Worm (Caenorhabditis elegans) whole organism, L4 larva: ENCODE measurements around the gene mtcu-2.

ENCODE experiments used
- F44E2.7 ChIP-seq: fragments of 200-800 bp; sonication (Bioruptor generic); IDR thresholded peaks from 2 replicates; pipeline ENCODE4 v2.1.2; 2022; ENCODE audit warnings: missing genetic modification characterization, missing compliant biosample characterization
- T20F7.1 ChIP-seq: fragments of 200-800 bp; sonication (Bioruptor generic); optimal IDR thresholded peaks from 2 replicates; lab custom pipeline; 2018; ENCODE audit warnings: mild to moderate bottlenecking, missing genetic modification characterization, missing compliant biosample characterization
- Y105C5A.15 ChIP-seq: fragments of 200-800 bp; sonication (Bioruptor generic); IDR thresholded peaks from 2 replicates; pipeline ENCODE4 v1.3.6; 2022; ENCODE audit warnings: missing genetic modification characterization, missing compliant biosample characterization
- ZK546.5 ChIP-seq, 2 experiments: sonication (generic microtip); optimal IDR thresholded peaks; 2 replicates each; lab custom pipeline; 2017; ENCODE audit warnings: missing biosample characterization in 2 of 2, missing genetic modification characterization in 2 of 2
- aha-1 ChIP-seq: fragments of 150-350 bp; peaks from one replicate; lab custom pipeline; 2014; ENCODE audit warnings: missing biosample characterization, missing genetic modification characterization
- aly-2 ChIP-seq: sonication (generic microtip); optimal IDR thresholded peaks from 2 replicates; lab custom pipeline; 2018; ENCODE audit warnings: missing biosample characterization, missing genetic modification characterization
- attf-4 ChIP-seq: sonication (generic microtip); optimal IDR thresholded peaks from 3 replicates; lab custom pipeline; 2017; ENCODE audit warnings: missing biosample characterization, missing genetic modification characterization
- ceh-32 ChIP-seq: sonication (generic microtip); optimal IDR thresholded peaks from 2 replicates; lab custom pipeline; 2016; ENCODE audit warnings: mild to moderate bottlenecking, missing genetic modification characterization, missing compliant biosample characterization; ENCODE audit not compliant: poor library complexity
- ceh-44 ChIP-seq: fragments of 200-800 bp; sonication (Bioruptor generic); IDR thresholded peaks from 2 replicates; pipeline ENCODE4 v1.3.6; 2022; ENCODE audit warnings: missing genetic modification reagents, missing genetic modification characterization, missing compliant biosample characterization
- ceh-62 ChIP-seq: sonication (generic microtip); optimal IDR thresholded peaks from 2 replicates; lab custom pipeline; 2017; ENCODE audit warnings: missing biosample characterization, missing genetic modification characterization
- cey-2 ChIP-seq: sonication (generic microtip); optimal IDR thresholded peaks from 3 replicates; lab custom pipeline; 2017; ENCODE audit warnings: missing genetic modification characterization, mild to moderate bottlenecking, missing compliant biosample characterization, antibody characterized with exemption, borderline replicate concordance; ENCODE audit not compliant: insufficient read depth
- dmd-8 ChIP-seq: fragments of 200-800 bp; sonication (Bioruptor generic); IDR thresholded peaks from 2 replicates; pipeline ENCODE4 v1.3.6; 2022; ENCODE audit warnings: missing genetic modification characterization, missing compliant biosample characterization
- dpl-1 ChIP-seq: fragments of 150-350 bp; optimal IDR thresholded peaks from 2 replicates; lab custom pipeline; 2014; ENCODE audit warnings: missing biosample characterization, missing genetic modification reagents, missing genetic modification characterization
- dve-1 ChIP-seq: sonication (generic microtip); optimal IDR thresholded peaks from 2 replicates; lab custom pipeline; 2017; ENCODE audit warnings: antibody characterized with exemption, mild to moderate bottlenecking, missing genetic modification characterization, missing compliant biosample characterization; ENCODE audit not compliant: insufficient read depth
- egl-43 ChIP-seq: fragments of 200-800 bp; sonication (Bioruptor generic); IDR thresholded peaks from 2 replicates; pipeline ENCODE4 v1.3.6; 2022; ENCODE audit warnings: missing genetic modification reagents, missing genetic modification characterization, missing compliant biosample characterization
- hif-1 ChIP-seq, 2 experiments: sonication (generic microtip); optimal IDR thresholded peaks; 2 replicates each; lab custom pipeline; 2016 to 2017; ENCODE audit warnings: missing compliant biosample characterization in 2 of 2, missing genetic modification characterization in 2 of 2, missing genetic modification reagents in 2 of 2, missing genotype in 2 of 2, mild to moderate bottlenecking in 1 of 2
- hlh-30 ChIP-seq: sonication (generic microtip); optimal IDR thresholded peaks from 2 replicates; lab custom pipeline; 2017; ENCODE audit warnings: antibody characterized with exemption, mild to moderate bottlenecking, missing genetic modification characterization, missing compliant biosample characterization; ENCODE audit not compliant: insufficient read depth
- hmg-1.1 ChIP-seq: fragments of 200-800 bp; sonication (Bioruptor generic); IDR thresholded peaks from 2 replicates; pipeline ENCODE4 v1.3.6; 2022; ENCODE audit warnings: missing genetic modification reagents, missing genetic modification characterization, missing compliant biosample characterization
- lin-1 ChIP-seq: fragments of 200-800 bp; sonication (Bioruptor generic); IDR thresholded peaks from 2 replicates; pipeline ENCODE4 v1.3.6; 2022; ENCODE audit warnings: missing genetic modification reagents, missing genetic modification characterization, missing compliant biosample characterization
- lin-13 ChIP-seq: fragments of 150-350 bp; optimal IDR thresholded peaks from 2 replicates; lab custom pipeline; 2014; ENCODE audit warnings: missing biosample characterization, missing genetic modification reagents, missing genetic modification characterization
- lin-29 ChIP-seq: fragments of 200-800 bp; sonication (Bioruptor generic); IDR thresholded peaks from 2 replicates; pipeline ENCODE4 v1.3.6; 2022; ENCODE audit warnings: missing genetic modification reagents, missing genetic modification characterization, missing compliant biosample characterization
- lin-38 ChIP-seq: fragments of 200-800 bp; sonication (Bioruptor generic); IDR thresholded peaks from 2 replicates; pipeline ENCODE4 v1.3.6; 2022; ENCODE audit warnings: missing genetic modification reagents, missing genetic modification characterization, missing compliant biosample characterization
- lin-39 ChIP-seq: fragments of 150-350 bp; optimal IDR thresholded peaks from 2 replicates; lab custom pipeline; 2014; ENCODE audit warnings: missing biosample characterization, missing genetic modification reagents, missing genetic modification characterization
- lsy-2 ChIP-seq, 2 experiments: fragments of 150-350 bp in 1 of 2; sonication (generic microtip) in 1 of 2; optimal IDR thresholded peaks; 2 replicates each; lab custom pipeline; 2014 to 2017; ENCODE audit warnings: missing biosample characterization in 2 of 2, missing genetic modification characterization in 2 of 2
- madf-9 ChIP-seq: fragments of 200-800 bp; sonication (Bioruptor generic); conservative IDR thresholded peaks from 2 replicates; pipeline ENCODE4 v1.3.6; 2022; ENCODE audit warnings: missing genetic modification reagents, missing genetic modification characterization, missing compliant biosample characterization
- mdl-1 ChIP-seq, 2 experiments: fragments of 150-350 bp in 1 of 2; sonication (generic microtip) in 1 of 2; optimal IDR thresholded peaks; 2 replicates each; lab custom pipeline; 2014 to 2017; ENCODE audit warnings: missing biosample characterization in 2 of 2, missing genetic modification characterization in 2 of 2
- mdt-29 ChIP-seq: fragments of 200-800 bp; sonication (Bioruptor generic); IDR thresholded peaks from 2 replicates; pipeline ENCODE4 v1.3.6; 2022; ENCODE audit warnings: missing genetic modification reagents, missing genetic modification characterization, missing compliant biosample characterization
- mep-1 ChIP-seq: fragments of 150-350 bp; sonication (generic microtip); optimal IDR thresholded peaks from 3 replicates; lab custom pipeline; 2014; ENCODE audit warnings: missing biosample characterization, missing genetic modification characterization
- mxl-2 ChIP-seq: fragments of 200-800 bp; sonication (Bioruptor generic); conservative IDR thresholded peaks from 2 replicates; pipeline ENCODE4 v1.3.6; 2022; ENCODE audit warnings: missing genetic modification reagents, missing genetic modification characterization, missing compliant biosample characterization
- nhr-10 ChIP-seq: fragments of 150-350 bp; optimal IDR thresholded peaks from 2 replicates; lab custom pipeline; 2014; ENCODE audit warnings: missing biosample characterization, missing genetic modification characterization
- nhr-102 ChIP-seq: sonication (generic microtip); optimal IDR thresholded peaks from 2 replicates; lab custom pipeline; 2016; ENCODE audit warnings: mild to moderate bottlenecking, missing genetic modification characterization, moderate library complexity, missing compliant biosample characterization
- nhr-11 ChIP-seq: fragments of 150-350 bp; optimal IDR thresholded peaks from 2 replicates; lab custom pipeline; 2014; ENCODE audit warnings: missing biosample characterization, missing genetic modification characterization
- nhr-42 ChIP-seq: fragments of 200-800 bp; sonication (Bioruptor generic); IDR thresholded peaks from 2 replicates; pipeline ENCODE4 v1.3.6; 2022; ENCODE audit warnings: missing genetic modification characterization, missing compliant biosample characterization
- nhr-6 ChIP-seq: fragments of 150-350 bp; optimal IDR thresholded peaks from 2 replicates; lab custom pipeline; 2014; ENCODE audit warnings: missing biosample characterization, missing genetic modification characterization
- nhr-76 ChIP-seq: fragments of 150-350 bp; optimal IDR thresholded peaks from 2 replicates; lab custom pipeline; 2014; ENCODE audit warnings: missing biosample characterization, missing genetic modification characterization
- pha-4 ChIP-seq, 2 experiments: fragments of 150-350 bp in 1 of 2; fragments of 200-800 bp in 1 of 2; sonication (Bioruptor generic) in 1 of 2; IDR thresholded peaks in 1 of 2; optimal IDR thresholded peaks in 1 of 2; 2 replicates each; pipeline versions ENCODE4 v1.3.6 to Lab custom; 2014 to 2022; ENCODE audit warnings: missing genetic modification characterization in 2 of 2, missing genetic modification reagents in 2 of 2, missing biosample characterization in 1 of 2, missing compliant biosample characterization in 1 of 2
- php-3 ChIP-seq: fragments of 200-800 bp; sonication (Bioruptor generic); IDR thresholded peaks from 2 replicates; pipeline ENCODE4 v1.3.6; 2022; ENCODE audit warnings: missing genetic modification reagents, missing genetic modification characterization, missing compliant biosample characterization
- rbr-2 ChIP-seq: sonication (generic microtip); optimal IDR thresholded peaks from 2 replicates; lab custom pipeline; 2016; ENCODE audit warnings: missing genotype, missing genetic modification characterization, missing compliant biosample characterization
- saeg-2 ChIP-seq: fragments of 200-800 bp; sonication (Bioruptor generic); IDR thresholded peaks from 2 replicates; pipeline ENCODE4 v1.3.6; 2022; ENCODE audit warnings: missing genetic modification reagents, missing genetic modification characterization, missing compliant biosample characterization
- set-16 ChIP-seq: fragments of 200-800 bp; sonication (Bioruptor generic); IDR thresholded peaks from 2 replicates; pipeline ENCODE4 v1.3.6; 2022; ENCODE audit warnings: missing genetic modification reagents, missing genetic modification characterization, missing compliant biosample characterization
- skn-1 ChIP-seq: fragments of 150-350 bp; optimal IDR thresholded peaks from 2 replicates; lab custom pipeline; 2014; ENCODE audit warnings: missing biosample characterization, missing genetic modification characterization
- snpc-1.2 ChIP-seq: fragments of 200-800 bp; sonication (Bioruptor generic); IDR thresholded peaks from 2 replicates; pipeline ENCODE4 v1.3.6; 2022; ENCODE audit warnings: missing genetic modification reagents, missing genetic modification characterization, missing compliant biosample characterization
- spr-3 ChIP-seq: fragments of 200-800 bp; sonication (Bioruptor generic); optimal IDR thresholded peaks from 2 replicates; lab custom pipeline; 2018; ENCODE audit warnings: mild to moderate bottlenecking, missing genetic modification characterization, missing compliant biosample characterization
- zfp-3 ChIP-seq: fragments of 200-800 bp; sonication (Bioruptor generic); conservative IDR thresholded peaks from 2 replicates; pipeline ENCODE4 v1.3.6; 2022; ENCODE audit warnings: missing genetic modification reagents, missing genetic modification characterization, missing compliant biosample characterization
- ztf-7 ChIP-seq: fragments of 150-350 bp; optimal IDR thresholded peaks from 2 replicates; lab custom pipeline; 2014; ENCODE audit warnings: missing biosample characterization, missing genetic modification characterization

mtcu-2 gene

DNA sequence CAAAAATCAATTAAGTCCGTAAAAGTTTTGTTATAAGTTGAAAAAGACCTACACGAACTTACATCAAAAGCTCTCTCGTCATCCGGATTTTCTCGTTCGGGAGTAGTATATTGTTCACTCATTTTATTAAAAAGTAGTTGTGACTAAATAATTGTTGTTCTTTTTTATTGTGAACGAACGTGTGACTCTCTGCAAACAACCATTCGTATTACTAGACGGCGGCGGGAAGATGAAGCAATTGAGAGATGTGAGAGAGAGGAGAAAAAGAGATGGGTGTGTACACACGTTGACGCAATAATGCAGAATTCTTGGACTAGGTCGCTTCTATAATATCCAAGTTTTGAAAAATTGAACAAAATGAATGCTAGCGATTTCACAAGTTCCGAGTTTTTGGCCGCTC lies 11.9 kb upstream of the mtcu-2 start, which contains the start of the genes F52H3.11 and bath-38:
Gene F52H3.11 (minus strand): TSS at position 203 of the 400 bp plus-strand sequence.
Gene bath-38 (minus strand): TSS at position 310 of the 400 bp plus-strand sequence.
- TF ChIP-seq cey-2 (no peak), spr-3 (GFP tag; lab: Kevin White, UChicago) (no peak), aha-1 (peak; percentile 91), mdt-29 (GFP tag; lab: Robert Waterston, UW) (no peak), php-3 (GFP tag; lab: Robert Waterston, UW) (no peak), ceh-44 (GFP tag; lab: Robert Waterston, UW) (no peak), snpc-1.2 (GFP tag; lab: Robert Waterston, UW) (no peak), nhr-6 (tag; lab: Kevin White, UChicago) (peak; percentile 38), nhr-11 (tag; lab: Kevin White, UChicago) (peak; percentile 25), ztf-7 (tag; lab: Kevin White, UChicago) (peak; percentile 13), dve-1 (tag; lab: Kevin White, UChicago) (peak; percentile 58), lin-13 (GFP tag; lab: Kevin White, UChicago) (no peak), ceh-32 (tag; lab: Kevin White, UChicago) (no peak), lsy-2 (tag; optimal IDR thresholded peaks at IDR 0.05; lab: Kevin White, UChicago) (peak in 1 of 2 experiments; percentile 69), mxl-2 (GFP tag; lab: Robert Waterston, UW) (no peak), mdl-1 (tag; optimal IDR thresholded peaks at IDR 0.05; lab: Kevin White, UChicago) (peak in 1 of 2 experiments; percentile 5), ZK546.5 (tag; optimal IDR thresholded peaks at IDR 0.05; lab: Kevin White, UChicago) (no peak), rbr-2 (peak; percentile 14), zfp-3 (GFP tag; lab: Robert Waterston, UW) (no peak), hlh-30 (tag; lab: Kevin White, UChicago) (peak; percentile 72), skn-1 (tag; lab: Kevin White, UChicago) (no peak), pha-4 (GFP tag; IDR thresholded peaks at IDR 0.05; lab: Robert Waterston, UW) (no peak), pha-4 (tag; optimal IDR thresholded peaks at IDR 0.05; lab: Kevin White, UChicago) (peak; percentile 68), saeg-2 (GFP tag; lab: Robert Waterston, UW) (no peak), T20F7.1 (peak; percentile 19), Y105C5A.15 (GFP tag; lab: Robert Waterston, UW) (no peak), madf-9 (GFP tag; lab: Robert Waterston, UW) (no peak), set-16 (GFP tag; lab: Robert Waterston, UW) (no peak), nhr-102 (tag; lab: Kevin White, UChicago) (no peak), hmg-1.1 (GFP tag; lab: Robert Waterston, UW) (0 out of 2 replicates have a peak, but pooled peaks have one; percentile 20), nhr-10 (tag; lab: Kevin White, UChicago) (no peak), dpl-1 (GFP tag; lab: Kevin White, UChicago) (peak; percentile 54), hif-1 (tag; optimal IDR thresholded peaks at IDR 0.05; lab: Kevin White, UChicago) (peak in 1 of 2 experiments; percentile 33), aly-2 (tag; lab: Kevin White, UChicago) (no peak), mep-1 (tag; lab: Kevin White, UChicago) (no peak)

DNA sequence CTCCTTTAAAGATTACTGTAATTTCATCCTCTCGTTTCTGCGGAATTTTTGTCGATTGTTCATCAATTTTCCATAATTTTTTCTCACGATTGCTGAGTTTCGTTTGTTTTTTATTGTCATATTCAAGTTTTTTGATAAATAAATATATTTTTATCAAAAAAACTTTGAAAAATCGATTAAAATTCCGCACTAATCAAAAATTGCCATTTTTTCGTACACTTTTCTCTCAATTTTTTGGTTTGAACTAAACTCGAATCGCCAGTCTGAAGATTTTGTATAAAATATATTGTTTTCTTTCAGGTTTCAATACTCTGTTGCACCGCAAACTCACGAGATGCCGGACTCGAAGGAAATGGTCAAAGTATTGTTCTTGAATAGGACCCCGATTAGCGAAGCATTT lies 7.8 kb upstream of the mtcu-2 start, which contains the start of gene ogr-2:
Gene ogr-2 (plus strand): TSS at position 301 of the 400 bp plus-strand sequence.
- TF ChIP-seq nhr-76 (tag; lab: Kevin White, UChicago) (no peak), lin-39 (tag; lab: Kevin White, UChicago) (no peak), mxl-2 (GFP tag; lab: Robert Waterston, UW) (no peak), ceh-44 (GFP tag; lab: Robert Waterston, UW) (no peak), spr-3 (GFP tag; lab: Kevin White, UChicago) (no peak), ceh-62 (tag; lab: Kevin White, UChicago) (no peak), snpc-1.2 (GFP tag; lab: Robert Waterston, UW) (no peak), F44E2.7 (no peak), lin-1 (GFP tag; lab: Robert Waterston, UW) (no peak), aly-2 (tag; lab: Kevin White, UChicago) (no peak), attf-4 (tag; lab: Kevin White, UChicago) (no peak), dmd-8 (GFP tag; lab: Robert Waterston, UW) (no peak), nhr-11 (tag; lab: Kevin White, UChicago) (no peak), nhr-42 (GFP tag; lab: Robert Waterston, UW) (no peak), lin-38 (GFP tag; lab: Robert Waterston, UW) (no peak), egl-43 (GFP tag; lab: Robert Waterston, UW) (no peak), lin-29 (GFP tag; lab: Robert Waterston, UW) (no peak)
